Worm (Caenorhabditis elegans): ENCODE results near the gene selt-1.2.
A peak's percentile ranks its signal among the peaks of the same experiment; 100 is the strongest.

Gene selt-1.2

ce11 chrV:10719019-10719832, 27.9 kb downstream of the selt-1.2 start (continued):
- TF ChIP-seq T07F8.4 (tag; optimal IDR thresholded peaks at IDR 0.05) (no peak), K12H6.12 (tag; optimal IDR thresholded peaks at IDR 0.05) (peak; percentile 39), hlh-26 (GFP tag; conservative IDR thresholded peaks at IDR 0.05) (no peak), lin-35 (GFP tag; optimal IDR thresholded peaks at IDR 0.05) (no peak)

- TF ChIP-seq hsf-1 (GFP tag; IDR thresholded peaks at IDR 0.05) = no peak
- TF ChIP-seq snpc-4 (GFP tag; optimal IDR thresholded peaks at IDR 0.05) = no peak
- no peak for TF ChIP-seq snpc-4 (tag; optimal IDR thresholded peaks at IDR 0.05)
- TF ChIP-seq let-526 (GFP tag; IDR thresholded peaks at IDR 0.05) = no peak
- no peak for TF ChIP-seq lsl-1 (GFP tag; optimal IDR thresholded peaks at IDR 0.05)
- TF ChIP-seq rpc-1 (optimal IDR thresholded peaks at IDR 0.05) = no peak
- TF ChIP-seq rpc-1 (tag; optimal IDR thresholded peaks at IDR 0.05) = no peak
- no peak for TF ChIP-seq ZK185.1 (tag; optimal IDR thresholded peaks at IDR 0.05; ENCODE audit: poor library complexity, severe bottlenecking)
- no peak for TF ChIP-seq ccch-3 (GFP tag; optimal IDR thresholded peaks at IDR 0.05)
Measured at ce11 chrV:10718037-10718436, 29.1 kb downstream of the selt-1.2 start.

- TF ChIP-seq Y95B8A.8 (GFP tag; IDR thresholded peaks at IDR 0.05) (0 out of 2 replicates have a peak, but pooled peaks have one; percentile 42), zfh-2 (GFP tag; conservative IDR thresholded peaks at IDR 0.05) (peak; percentile 82), nfyb-1 (GFP tag; IDR thresholded peaks at IDR 0.05) (0 out of 2 replicates have a peak, but pooled peaks have one; percentile 8), dox-1 (GFP tag; IDR thresholded peaks at IDR 0.05) (peak; percentile 36; the same call in 1 of the 2 replicates), ceh-91 (GFP tag; IDR thresholded peaks at IDR 0.05) (no peak), ekl-4 (GFP tag; IDR thresholded peaks at IDR 0.05) (no peak), ztf-26 (tag; optimal IDR thresholded peaks at IDR 0.05) (peak; percentile 47), cebp-1 (GFP tag; IDR thresholded peaks at IDR 0.05) (no peak; the same call in 1 of the 2 replicates), cebp-1 (tag; optimal IDR thresholded peaks at IDR 0.05) (peak; percentile 32), egrh-3 (GFP tag; IDR thresholded peaks at IDR 0.05) (peak; percentile 70; the same call in 1 of the 2 replicates), lin-26 (GFP tag; IDR thresholded peaks at IDR 0.05) (peak; percentile 45; the same call in 1 of the 2 replicates), somi-1 (GFP tag; optimal IDR thresholded peaks at IDR 0.05) (peak; percentile 16), hmg-1.2 (GFP tag; IDR thresholded peaks at IDR 0.05) (0 out of 2 replicates have a peak, but pooled peaks have one; percentile 12), atf-7 (tag; optimal IDR thresholded peaks at IDR 0.05) (no peak), nhr-179 (tag; optimal IDR thresholded peaks at IDR 0.05) (no peak), mcd-1 (GFP tag; IDR thresholded peaks at IDR 0.05) (no peak), Y53G8AR.9 (GFP tag; conservative IDR thresholded peaks at IDR 0.05) (0 out of 2 replicates have a peak, but pooled peaks have one; percentile 19)
Measured at ce11 chrV:10716865-10717713, 30.1 kb downstream of the selt-1.2 start.
